Fruit fly (Drosophila melanogaster): ENCODE measurements around the gene mAcon1.

mAcon1 gene

DNA sequence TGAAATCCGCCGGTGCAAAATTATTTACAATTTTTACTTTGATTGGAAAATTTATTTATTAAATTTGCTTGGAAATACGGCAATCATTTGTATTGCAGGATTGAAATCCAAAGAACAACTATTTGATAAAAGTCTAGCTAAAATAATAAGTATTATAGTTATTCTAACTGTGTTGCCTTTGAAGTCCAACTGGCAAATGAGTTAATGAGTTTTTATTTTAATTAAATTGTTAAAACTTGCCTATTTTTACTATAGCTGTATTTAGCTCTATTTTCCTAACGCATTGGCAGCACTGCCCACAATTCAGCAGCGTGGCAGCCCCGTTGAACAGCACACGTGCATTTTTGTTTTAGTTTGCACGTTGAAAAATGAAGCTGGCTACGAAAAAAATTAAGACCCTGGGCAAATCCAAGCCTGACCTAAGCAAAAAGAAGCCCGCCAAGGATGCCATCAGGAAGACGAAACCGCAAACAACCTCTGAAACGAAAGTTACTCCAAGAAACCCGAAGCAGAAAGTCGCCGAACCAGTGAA lies 5.0 kb upstream of the mAcon1 start, which contains the start of gene Noc2:
Noc2 (plus strand) TSS at position 331 of the 532 bp plus-strand sequence.
- no peak for TF ChIP-seq fd96Ca (GFP tag; IDR thresholded peaks at IDR 0.05)
- TF ChIP-seq Pif1B (GFP tag; optimal IDR thresholded peaks at IDR 0.05), result no peak
- no peak; the same call in 1 of the 2 replicates for TF ChIP-seq CG32121 (GFP tag; IDR thresholded peaks at IDR 0.05)
- TF ChIP-seq CG13204 (GFP tag; optimal IDR thresholded peaks at IDR 0.05), result no peak
- TF ChIP-seq Ets98B (GFP tag; IDR thresholded peaks at IDR 0.05), result no peak
- peak; percentile 34 for TF ChIP-seq CG8301 (tag; optimal IDR thresholded peaks at IDR 0.05)
- peak; percentile 40 for TF ChIP-seq CG15710 (tag; optimal IDR thresholded peaks at IDR 0.05)
- no peak for TF ChIP-seq CG12605 (GFP tag; IDR thresholded peaks at IDR 0.05)
- peak; percentile 36; the same call in 1 of the 2 replicates for TF ChIP-seq rn (GFP tag; IDR thresholded peaks at IDR 0.05)
- no peak for TF ChIP-seq CG34367 (tag; optimal IDR thresholded peaks at IDR 0.05)
- no peak for TF ChIP-seq EcR (GFP tag; optimal IDR thresholded peaks at IDR 0.05)
- TF ChIP-seq Snoo (tag; optimal IDR thresholded peaks at IDR 0.05), result peak; percentile 10
- peak; percentile 46 for TF ChIP-seq CG9948 (tag; optimal IDR thresholded peaks at IDR 0.05)
- TF ChIP-seq gl (tag; optimal IDR thresholded peaks at IDR 0.05), result no peak
- no peak for TF ChIP-seq Pif1A (GFP tag; optimal IDR thresholded peaks at IDR 0.05)
- TF ChIP-seq CG17806 (tag; optimal IDR thresholded peaks at IDR 0.05), result peak; percentile 23
- TF ChIP-seq CG4496 (GFP tag; IDR thresholded peaks at IDR 0.05), result peak; percentile 72
- no peak for TF ChIP-seq CG14655 (GFP tag; optimal IDR thresholded peaks at IDR 0.05)
- peak; percentile 48 for TF ChIP-seq CG8159 (tag; optimal IDR thresholded peaks at IDR 0.05)
- TF ChIP-seq CG10348 (GFP tag; IDR thresholded peaks at IDR 0.05), result no peak

DNA sequence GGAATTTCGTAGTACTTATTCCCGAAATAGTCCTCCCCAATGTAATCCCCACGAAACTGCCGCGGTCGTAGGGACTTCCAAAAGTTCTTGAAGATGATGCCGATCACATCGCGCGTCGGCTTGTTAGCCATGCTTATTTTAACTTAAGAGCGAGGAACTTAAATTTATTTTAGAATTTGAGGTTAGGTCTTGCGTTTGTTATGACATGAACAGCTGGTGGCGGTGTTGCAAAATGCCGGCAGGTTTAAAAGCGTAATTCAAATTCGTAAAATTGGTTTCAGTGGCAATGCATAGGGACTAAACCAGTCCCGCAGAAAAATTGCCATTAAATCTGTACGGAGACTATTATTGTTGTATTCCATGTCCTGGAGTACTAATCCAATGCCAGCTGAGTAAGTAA lies 1.9 kb upstream of the mAcon1 start:
- TF ChIP-seq EcR (GFP tag; optimal IDR thresholded peaks at IDR 0.05), result no peak

DNA sequence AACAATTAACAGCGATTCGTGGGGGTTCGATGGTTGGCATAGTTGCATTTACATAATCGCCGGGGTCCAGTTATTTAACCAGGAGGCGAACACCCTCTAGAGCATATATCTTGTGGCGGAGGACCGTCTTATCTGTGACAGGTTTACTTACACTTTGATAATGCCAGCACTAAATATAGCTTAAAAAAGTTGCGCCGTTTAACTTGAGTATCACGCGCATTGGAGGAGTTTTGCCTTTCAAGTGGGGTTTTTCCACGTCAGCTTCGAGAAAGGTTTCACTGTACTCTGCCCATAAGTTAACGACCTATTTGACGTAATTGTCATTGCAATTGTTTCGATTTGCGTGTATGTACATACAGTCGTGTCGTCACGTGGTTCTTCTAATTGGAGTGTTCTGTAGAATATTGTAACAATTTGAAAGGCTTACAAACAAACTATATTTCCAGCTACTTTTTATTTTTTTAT lies 822 bp downstream of the mAcon1 start:
- TF ChIP-seq CG8301 (tag; optimal IDR thresholded peaks at IDR 0.05) (no peak), CG12605 (GFP tag; IDR thresholded peaks at IDR 0.05) (no peak), EcR (GFP tag; optimal IDR thresholded peaks at IDR 0.05) (peak; percentile 78), Pif1A (GFP tag; optimal IDR thresholded peaks at IDR 0.05) (no peak), CG32121 (GFP tag; IDR thresholded peaks at IDR 0.05) (no peak; the same call in 1 of the 2 replicates), gl (tag; optimal IDR thresholded peaks at IDR 0.05) (no peak)

DNA sequence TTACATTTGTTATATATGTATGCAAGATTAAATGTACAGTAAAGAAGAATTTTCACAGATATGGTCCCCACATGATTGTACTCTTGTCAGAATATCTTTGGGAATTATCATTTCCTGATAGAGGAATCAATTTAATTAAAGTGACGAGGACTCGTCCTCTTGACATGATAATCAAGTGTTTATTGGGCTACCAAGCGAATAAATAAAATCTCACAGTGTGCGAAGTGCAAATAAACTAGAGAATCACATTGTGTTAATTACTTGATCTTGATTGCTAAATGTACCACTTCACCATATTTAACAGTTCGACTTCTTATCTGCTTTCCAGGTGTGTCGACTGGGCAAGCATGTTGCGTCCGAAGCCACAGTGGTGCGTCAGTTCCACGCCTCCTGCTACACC lies 1.5 kb downstream of the mAcon1 start:
- TF ChIP-seq fd96Ca (GFP tag; IDR thresholded peaks at IDR 0.05) (no peak), Pif1B (GFP tag; optimal IDR thresholded peaks at IDR 0.05) (no peak), CG8301 (tag; optimal IDR thresholded peaks at IDR 0.05) (no peak), Snoo (tag; optimal IDR thresholded peaks at IDR 0.05) (no peak), CG10348 (GFP tag; IDR thresholded peaks at IDR 0.05) (no peak), CG34367 (tag; optimal IDR thresholded peaks at IDR 0.05) (no peak), Pif1A (GFP tag; optimal IDR thresholded peaks at IDR 0.05) (no peak), D1 (tag; optimal IDR thresholded peaks at IDR 0.05) (no peak)

DNA sequence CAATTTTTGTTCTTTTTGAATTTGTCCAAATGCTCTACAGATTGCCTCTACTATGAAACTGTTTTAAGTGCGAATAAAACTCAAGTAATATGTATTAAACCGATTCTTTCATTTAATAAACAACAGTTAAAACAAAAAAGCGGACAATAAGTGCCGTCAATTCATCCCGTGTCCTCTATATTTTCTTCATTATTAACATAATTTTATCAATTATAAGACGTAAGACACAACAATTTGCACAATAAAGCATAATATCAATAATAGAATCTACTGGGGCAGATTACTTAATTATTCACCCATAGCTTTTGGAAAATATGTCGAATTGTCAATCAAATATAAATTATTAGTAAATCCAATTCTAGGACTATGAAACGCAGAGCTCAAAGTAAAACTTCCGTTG lies 4.6 kb downstream of the mAcon1 start, which contains the start of gene CG31627:
CG31627 (plus strand) TSS at position 301 of the 400 bp plus-strand sequence.
- TF ChIP-seq CG4496 (GFP tag; IDR thresholded peaks at IDR 0.05) (no peak), CG15710 (tag; optimal IDR thresholded peaks at IDR 0.05) (no peak), CG12605 (GFP tag; IDR thresholded peaks at IDR 0.05) (no peak), EcR (GFP tag; optimal IDR thresholded peaks at IDR 0.05) (no peak), CG14655 (GFP tag; optimal IDR thresholded peaks at IDR 0.05) (no peak), CG9948 (tag; optimal IDR thresholded peaks at IDR 0.05) (no peak), rn (GFP tag; IDR thresholded peaks at IDR 0.05) (no peak), gl (tag; optimal IDR thresholded peaks at IDR 0.05) (no peak), CG32121 (GFP tag; IDR thresholded peaks at IDR 0.05) (no peak), CG8301 (tag; optimal IDR thresholded peaks at IDR 0.05) (no peak), Pif1A (GFP tag; optimal IDR thresholded peaks at IDR 0.05) (no peak), fd96Ca (GFP tag; IDR thresholded peaks at IDR 0.05) (no peak), D1 (tag; optimal IDR thresholded peaks at IDR 0.05) (no peak)

DNA sequence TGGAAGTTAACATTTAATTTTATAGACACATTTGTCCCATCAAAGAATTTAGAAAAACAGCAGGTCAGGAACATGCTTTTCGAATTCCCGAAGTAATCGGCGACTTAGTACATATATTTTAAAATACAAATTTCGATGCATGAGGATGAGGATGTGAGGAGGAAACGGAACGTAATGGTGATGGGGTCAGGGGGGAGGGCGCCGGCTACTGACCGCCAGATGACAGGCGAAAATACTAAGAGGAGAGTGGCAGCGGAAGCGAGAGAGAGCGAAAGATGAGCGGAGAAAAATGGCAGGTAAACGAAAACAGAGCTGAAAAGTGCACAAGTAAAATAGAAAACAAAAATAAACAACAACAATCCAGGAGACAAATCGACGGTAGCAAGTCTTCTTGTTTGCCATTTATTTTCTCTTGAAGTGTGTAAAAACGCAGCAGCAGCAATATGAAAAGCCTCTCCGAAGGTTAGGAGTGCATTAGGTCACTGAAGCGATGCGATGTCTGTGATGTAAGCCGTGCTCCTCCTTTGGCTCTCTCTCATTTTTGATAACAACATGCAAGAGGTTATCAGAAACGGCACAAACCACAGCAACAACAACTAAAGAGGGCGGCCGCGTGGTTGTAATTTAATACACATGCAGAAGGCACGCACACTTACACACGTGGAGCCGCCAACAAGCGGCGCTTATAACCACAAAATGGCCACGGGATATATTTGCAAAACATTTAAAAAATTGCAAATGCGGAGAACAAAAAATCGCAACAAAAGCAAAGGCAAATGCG lies 10.3 kb downstream of the mAcon1 start:
- TF ChIP-seq CG12605 (GFP tag; IDR thresholded peaks at IDR 0.05) (no peak), Pif1B (GFP tag; optimal IDR thresholded peaks at IDR 0.05) (no peak), fd96Ca (GFP tag; IDR thresholded peaks at IDR 0.05) (no peak), CG32121 (GFP tag; IDR thresholded peaks at IDR 0.05) (no peak), EcR (GFP tag; optimal IDR thresholded peaks at IDR 0.05) (peak; percentile 9)

DNA sequence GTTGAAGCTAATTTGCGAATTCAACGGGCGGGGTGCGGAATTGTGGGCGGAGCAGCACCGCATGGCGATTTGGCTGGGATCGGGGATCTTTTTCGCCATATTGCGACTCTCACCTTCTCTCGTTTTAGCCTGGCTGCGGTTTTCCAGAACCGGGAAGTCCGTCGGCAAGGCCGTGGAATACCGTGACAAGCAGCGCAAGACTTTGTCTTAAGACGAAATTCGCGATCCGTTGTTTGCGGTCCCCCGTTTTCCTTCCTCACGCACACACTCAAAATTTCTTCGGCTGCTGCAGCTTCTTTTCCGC lies 10.8 kb downstream of the mAcon1 start:
- TF ChIP-seq CG8159 (tag; optimal IDR thresholded peaks at IDR 0.05) (no peak), CG34367 (tag; optimal IDR thresholded peaks at IDR 0.05) (no peak), CG17806 (tag; optimal IDR thresholded peaks at IDR 0.05) (no peak), CG4496 (GFP tag; IDR thresholded peaks at IDR 0.05) (0 out of 3 replicates have a peak, but pooled peaks have one; percentile 26), CG32121 (GFP tag; IDR thresholded peaks at IDR 0.05) (no peak)
